Fruit fly (Drosophila melanogaster) whole organism, pupa: ENCODE data around the gene Gyc32E.

Experiments used
- CG13204 ChIP-seq: fragments of 200-800 bp; sonication (Bioruptor generic); optimal IDR thresholded peaks from 2 replicates; lab custom pipeline; 2018; ENCODE audit warnings: missing biosample characterization, mild to moderate bottlenecking, missing genetic modification characterization, moderate library complexity
- CG34367 ChIP-seq: fragments of 200-800 bp; sonication (Bioruptor generic); optimal IDR thresholded peaks from 2 replicates; lab custom pipeline; 2018; ENCODE audit warnings: missing biosample characterization, mild to moderate bottlenecking, missing genetic modification characterization
- CG8301 ChIP-seq: fragments of 200-800 bp; sonication (Bioruptor generic); optimal IDR thresholded peaks from 2 replicates; lab custom pipeline; 2018; ENCODE audit warnings: missing biosample characterization, mild to moderate bottlenecking, missing genetic modification characterization
- rn ChIP-seq: fragments of 200-800 bp; sonication (Bioruptor generic); IDR thresholded peaks from 2 replicates; pipeline ENCODE4 v1.3.6; 2022; ENCODE audit warnings: missing biosample characterization, missing genetic modification characterization

DNA sequence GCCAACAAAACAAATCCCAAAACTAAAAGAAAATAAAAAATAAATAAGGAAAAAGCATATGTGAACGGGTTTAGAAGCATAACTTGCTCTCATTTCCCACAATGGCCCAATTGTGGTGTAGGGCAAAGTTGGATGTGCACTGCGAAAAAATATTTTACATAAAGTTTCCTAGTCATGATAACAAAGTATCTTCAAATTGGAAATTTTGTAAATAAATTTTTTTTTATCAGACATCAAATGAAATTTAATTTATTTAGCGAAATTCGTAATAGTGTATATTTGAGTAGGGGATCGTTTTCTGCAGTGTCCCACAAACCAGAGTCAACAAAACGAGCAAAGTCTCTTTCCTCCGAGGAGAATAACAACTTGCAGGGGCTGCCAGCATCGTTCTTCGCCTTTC is 35.2 kb upstream of the Gyc32E start:
- peak; percentile 92 for TF ChIP-seq CG34367 (tag; lab: Kevin White, UChicago)
- TF ChIP-seq CG8301, result peak; percentile 93
- TF ChIP-seq rn (GFP tag; lab: Robert Waterston, UW), result peak; percentile 74; the same call in 1 of the 2 replicates
- peak; percentile 61 for TF ChIP-seq CG13204
